Worm (Caenorhabditis elegans): Measurements from ENCODE around the gene BE0003N10.6.

Gene BE0003N10.6

DNA sequence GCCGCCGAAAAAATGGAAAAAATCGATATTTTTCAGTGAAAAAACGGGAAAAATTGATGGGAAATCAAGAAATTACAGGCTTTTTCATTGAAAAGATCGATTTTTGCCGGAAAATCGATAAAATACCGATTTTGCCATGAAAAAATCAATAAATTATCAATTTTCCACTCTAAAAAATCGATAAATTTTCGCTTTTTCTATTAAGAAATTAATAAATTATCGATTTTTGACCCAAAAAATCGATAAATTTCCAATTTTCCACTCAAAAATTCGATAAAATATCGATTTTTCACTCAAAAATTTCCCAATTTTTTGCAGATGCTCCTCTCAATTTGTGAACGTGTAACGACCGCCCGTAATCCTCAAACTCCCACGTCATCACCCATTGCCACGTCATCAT, 34.5 kb upstream of the BE0003N10.6 start:
- TF ChIP-seq lin-40 (tag; optimal IDR thresholded peaks at IDR 0.05) (no peak), ceh-40 (GFP tag; IDR thresholded peaks at IDR 0.05) (no peak), fkh-3 (tag; optimal IDR thresholded peaks at IDR 0.05) (no peak), Y53F4B.3 (GFP tag; IDR thresholded peaks at IDR 0.05) (no peak), Y53G8AR.9 (GFP tag; conservative IDR thresholded peaks at IDR 0.05) (no peak), sptf-2 (GFP tag; optimal IDR thresholded peaks at IDR 0.05) (no peak), repo-1 (tag; optimal IDR thresholded peaks at IDR 0.05) (no peak), ztf-25 (GFP tag; IDR thresholded peaks at IDR 0.05) (no peak), rec-8 (tag; optimal IDR thresholded peaks at IDR 0.05) (no peak), snpc-1.1 (tag; optimal IDR thresholded peaks at IDR 0.05; ENCODE audit: insufficient read depth) (no peak), gei-17 (GFP tag; optimal IDR thresholded peaks at IDR 0.05) (no peak)

DNA sequence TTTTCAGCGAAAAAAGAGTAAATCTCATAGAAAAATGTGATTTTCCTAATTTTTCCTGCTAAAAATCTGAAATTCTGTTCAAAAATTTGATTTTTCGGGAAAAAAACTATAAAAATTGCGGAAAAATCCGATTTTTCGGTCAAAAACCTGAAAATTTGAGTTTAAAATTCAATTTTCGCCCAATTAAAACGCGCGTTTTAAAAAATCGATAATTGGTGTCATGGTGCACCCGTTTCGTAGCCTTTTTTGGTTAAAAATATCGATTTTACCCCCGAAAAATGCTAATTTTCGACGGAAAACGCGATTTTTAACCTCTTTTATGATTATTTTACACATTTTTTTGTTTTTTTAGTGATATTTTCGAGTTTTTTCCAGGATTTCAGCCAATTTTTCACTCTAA, 25.1 kb upstream of the BE0003N10.6 start:
- TF ChIP-seq ztf-28 (GFP tag; IDR thresholded peaks at IDR 0.05) (no peak), Y56A3A.18 (GFP tag; IDR thresholded peaks at IDR 0.05) (no peak), T07F8.4 (tag; optimal IDR thresholded peaks at IDR 0.05) (no peak), Y79H2A.3 (GFP tag; conservative IDR thresholded peaks at IDR 0.05) (no peak), F49E8.2 (tag; optimal IDR thresholded peaks at IDR 0.05; ENCODE audit: insufficient read depth) (no peak), ztf-22 (GFP tag; optimal IDR thresholded peaks at IDR 0.05) (no peak), Y95B8A.8 (GFP tag; IDR thresholded peaks at IDR 0.05) (no peak), rcor-1 (GFP tag; IDR thresholded peaks at IDR 0.05) (no peak), B0035.1 (tag; optimal IDR thresholded peaks at IDR 0.05) (no peak), tlf-1 (GFP tag; optimal IDR thresholded peaks at IDR 0.05) (no peak), Y53G8AR.9 (GFP tag; conservative IDR thresholded peaks at IDR 0.05) (no peak), lin-40 (tag; optimal IDR thresholded peaks at IDR 0.05) (no peak)

DNA sequence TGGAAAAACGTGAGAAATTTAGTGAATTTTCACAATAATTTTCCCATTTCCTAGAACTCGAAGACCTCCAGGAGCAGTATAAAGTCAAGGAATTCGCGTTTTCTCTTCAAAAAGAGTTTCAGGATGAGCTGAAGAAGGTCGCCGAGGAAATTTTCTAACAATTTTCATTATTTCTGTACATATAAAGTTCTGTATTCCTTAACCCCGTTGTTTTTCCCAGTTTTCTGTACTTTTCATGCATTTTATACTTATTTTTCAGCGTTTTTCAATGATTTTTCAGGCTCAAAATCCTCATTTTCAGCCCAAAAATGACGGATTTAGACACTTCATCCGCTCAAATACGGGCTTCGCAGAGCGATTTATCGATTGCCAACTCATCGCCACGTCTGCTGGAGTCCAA, 21.2 kb upstream of the BE0003N10.6 start, which contains the start of gene par-2:
Gene par-2, plus strand, starts transcription at position 301 of the 400 bp plus-strand sequence.
- TF ChIP-seq rec-8 (tag; optimal IDR thresholded peaks at IDR 0.05) = no peak
- TF ChIP-seq cebp-1 (GFP tag; IDR thresholded peaks at IDR 0.05) = no peak
- TF ChIP-seq cebp-1 (tag; optimal IDR thresholded peaks at IDR 0.05) = no peak
- no peak for TF ChIP-seq ZK185.1 (tag; optimal IDR thresholded peaks at IDR 0.05; ENCODE audit: poor library complexity, severe bottlenecking)
- no peak for TF ChIP-seq F57A8.1 (GFP tag; optimal IDR thresholded peaks at IDR 0.05)
- TF ChIP-seq xnd-1 (tag; optimal IDR thresholded peaks at IDR 0.05) = no peak
- TF ChIP-seq F10E7.11 (tag; optimal IDR thresholded peaks at IDR 0.05) = no peak
- no peak for TF ChIP-seq tlf-1 (GFP tag; optimal IDR thresholded peaks at IDR 0.05)
- no peak for TF ChIP-seq attf-5 (GFP tag; optimal IDR thresholded peaks at IDR 0.05)
- TF ChIP-seq efl-1 (GFP tag; optimal IDR thresholded peaks at IDR 0.05) = no peak
- no peak for TF ChIP-seq dpl-1 (GFP tag; optimal IDR thresholded peaks at IDR 0.05)
- TF ChIP-seq sptf-2 (GFP tag; optimal IDR thresholded peaks at IDR 0.05) = no peak
- no peak for TF ChIP-seq D2030.7 (GFP tag; IDR thresholded peaks at IDR 0.05)
- no peak for TF ChIP-seq nhr-120 (GFP tag; IDR thresholded peaks at IDR 0.05)
- no peak for TF ChIP-seq ztf-28 (GFP tag; IDR thresholded peaks at IDR 0.05)
- TF ChIP-seq gei-17 (GFP tag; optimal IDR thresholded peaks at IDR 0.05) = no peak
- TF ChIP-seq nfya-2 (GFP tag; IDR thresholded peaks at IDR 0.05) = no peak
- no peak for TF ChIP-seq F23B12.7 (tag; optimal IDR thresholded peaks at IDR 0.05; ENCODE audit: insufficient read depth)
- no peak for TF ChIP-seq ztf-22 (GFP tag; optimal IDR thresholded peaks at IDR 0.05)
- TF ChIP-seq F55B11.4 (tag; optimal IDR thresholded peaks at IDR 0.05; ENCODE audit: borderline replicate concordance, insufficient read depth) = no peak
- TF ChIP-seq nfya-1 (tag; optimal IDR thresholded peaks at IDR 0.05; ENCODE audit: borderline replicate concordance, insufficient read depth) = no peak

All from whole organism, young adult.